Worm (Caenorhabditis elegans) whole organism, L1 larva: ENCODE results near the gene clec-251.
"Not testable (repeated sequence)": the region's sequence is repeated elsewhere in the genome, so short reads cannot be mapped to it uniquely, and the experiment has no call there.

Experiments
- elt-2 ChIP-seq: sonication (generic microtip); optimal IDR thresholded peaks from 2 replicates; lab custom pipeline; 2016; ENCODE audit warnings: missing genetic modification characterization, mild to moderate bottlenecking, inconsistent platforms, missing compliant biosample characterization, missing genetic modification reagents
- swsn-7 ChIP-seq: sonication (generic microtip); optimal IDR thresholded peaks from 2 replicates; lab custom pipeline; 2016; ENCODE audit warnings: missing genetic modification characterization, missing compliant biosample characterization

DNA sequence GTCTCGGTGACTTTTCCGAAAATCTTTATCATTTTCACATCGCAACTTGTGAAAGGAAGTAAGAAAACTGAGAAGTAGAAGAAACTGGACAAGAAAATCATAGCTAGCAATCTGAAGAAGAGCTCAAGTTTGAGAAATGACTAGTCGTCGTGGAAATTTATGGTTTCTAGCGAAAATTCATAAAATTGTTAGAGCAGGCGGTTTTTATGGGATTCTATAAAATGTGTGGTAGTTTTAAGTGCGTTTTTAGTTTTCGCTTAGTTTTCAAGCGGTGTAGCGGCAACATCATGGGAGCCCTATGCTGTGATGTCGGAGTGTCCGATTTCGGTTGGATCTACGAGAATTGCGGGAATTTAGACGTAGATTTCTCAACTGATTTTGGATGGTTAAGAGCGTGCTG is 7.5 kb upstream of the clec-251 start, which contains the start of gene clec-254:
- TF ChIP-seq swsn-7, elt-2 (tag; lab: Kevin White, UChicago): not testable (repeated sequence)
